Fruit fly (Drosophila melanogaster) whole organism, prepupa: ENCODE data around the gene CG14982.

ENCODE experiments used
- CG10631 ChIP-seq: fragments of 200-800 bp; sonication (Bioruptor generic); optimal IDR thresholded peaks from 2 replicates; lab custom pipeline; 2016; ENCODE audit warnings: missing biosample characterization, missing genetic modification characterization
- CG11902 ChIP-seq: fragments of 200-800 bp; sonication (Bioruptor generic); optimal IDR thresholded peaks from 3 replicates; lab custom pipeline; 2016; ENCODE audit warnings: missing biosample characterization, missing genetic modification characterization
- CG15336 ChIP-seq: fragments of 200-800 bp; sonication (Bioruptor generic); IDR thresholded peaks from 2 replicates; pipeline ENCODE4 v1.3.6; 2022; ENCODE audit warnings: missing biosample characterization, missing genetic modification characterization
- CG1621 ChIP-seq: fragments of 200-800 bp; sonication (Bioruptor generic); optimal IDR thresholded peaks from 3 replicates; lab custom pipeline; 2018; ENCODE audit warnings: missing biosample characterization, mild to moderate bottlenecking, missing genetic modification characterization
- CG16779 ChIP-seq: fragments of 200-800 bp; sonication (Bioruptor generic); optimal IDR thresholded peaks from 3 replicates; lab custom pipeline; 2017; ENCODE audit warnings: missing biosample characterization, mild to moderate bottlenecking, missing genetic modification characterization
- CG3032 ChIP-seq: fragments of 200-800 bp; optimal IDR thresholded peaks from 2 replicates; lab custom pipeline; 2019; ENCODE audit warnings: missing biosample characterization, mild to moderate bottlenecking, missing genetic modification characterization, moderate library complexity
- CG32006 ChIP-seq: fragments of 200-800 bp; sonication (Bioruptor generic); optimal IDR thresholded peaks from 3 replicates; lab custom pipeline; 2017; ENCODE audit warnings: missing biosample characterization, mild to moderate bottlenecking, missing genetic modification characterization
- CG34406 ChIP-seq: fragments of 200-800 bp; sonication (Bioruptor generic); optimal IDR thresholded peaks from 3 replicates; lab custom pipeline; 2016; ENCODE audit warnings: missing biosample characterization, missing genetic modification characterization
- CG3919 ChIP-seq: fragments of 200-800 bp; sonication (Bioruptor generic); optimal IDR thresholded peaks from 3 replicates; lab custom pipeline; 2016; ENCODE audit warnings: missing biosample characterization, missing genetic modification characterization
- CG4318 ChIP-seq: fragments of 200-800 bp; sonication (Bioruptor generic); optimal IDR thresholded peaks from 3 replicates; lab custom pipeline; 2017; ENCODE audit warnings: missing biosample characterization, mild to moderate bottlenecking, missing genetic modification characterization
- CG6163 ChIP-seq: fragments of 200-800 bp; sonication (Bioruptor generic); IDR thresholded peaks from 3 replicates; pipeline ENCODE4 v1.3.6; 2022; ENCODE audit warnings: missing biosample characterization, missing genetic modification characterization
- CG6792 ChIP-seq: fragments of 200-800 bp; sonication (Bioruptor generic); optimal IDR thresholded peaks from 3 replicates; lab custom pipeline; 2016; ENCODE audit warnings: missing biosample characterization, missing genetic modification characterization
- CG6808 ChIP-seq: fragments of 200-800 bp; sonication (Bioruptor generic); optimal IDR thresholded peaks from 3 replicates; lab custom pipeline; 2017; ENCODE audit warnings: missing biosample characterization, missing genetic modification characterization, mild to moderate bottlenecking, moderate library complexity, missing genetic modification reagents
- CG6854 ChIP-seq: fragments of 200-800 bp; sonication (Bioruptor generic); optimal IDR thresholded peaks from 2 replicates; lab custom pipeline; 2017; ENCODE audit warnings: missing biosample characterization, mild to moderate bottlenecking, missing genetic modification characterization
- CG7368 ChIP-seq: fragments of 200-800 bp; sonication (Bioruptor generic); optimal IDR thresholded peaks from 3 replicates; lab custom pipeline; 2016; ENCODE audit warnings: missing biosample characterization, missing genetic modification characterization
- CG8632 ChIP-seq: fragments of 200-800 bp; sonication (Bioruptor generic); optimal IDR thresholded peaks from 3 replicates; lab custom pipeline; 2016; ENCODE audit warnings: missing biosample characterization, missing genetic modification characterization
- CG9139 ChIP-seq: fragments of 200-800 bp; sonication (Bioruptor generic); optimal IDR thresholded peaks from 3 replicates; lab custom pipeline; 2017; ENCODE audit warnings: missing biosample characterization, mild to moderate bottlenecking, missing genetic modification characterization
- Eip75B ChIP-seq: fragments of 200-800 bp; sonication (Bioruptor generic); optimal IDR thresholded peaks from 3 replicates; lab custom pipeline; 2016; ENCODE audit warnings: missing biosample characterization, missing genetic modification characterization
- Eip78C ChIP-seq: fragments of 200-800 bp; sonication (Bioruptor generic); peaks from one replicate; lab custom pipeline; 2016; ENCODE audit warnings: missing biosample characterization, missing genetic modification characterization
- Eip93F ChIP-seq: fragments of 200-800 bp; sonication (Bioruptor generic); optimal IDR thresholded peaks from 2 replicates; lab custom pipeline; 2016; ENCODE audit warnings: missing biosample characterization, mild to moderate bottlenecking, missing genetic modification characterization
- Ets21C ChIP-seq: fragments of 200-800 bp; sonication (Bioruptor generic); optimal IDR thresholded peaks from 3 replicates; lab custom pipeline; 2016; ENCODE audit warnings: missing biosample characterization, missing genetic modification characterization
- Ets96B ChIP-seq: fragments of 200-800 bp; optimal IDR thresholded peaks from 2 replicates; lab custom pipeline; 2019; ENCODE audit warnings: missing biosample characterization, mild to moderate bottlenecking, missing genetic modification characterization, moderate library complexity
- Gug ChIP-seq: fragments of 200-800 bp; sonication (Bioruptor generic); IDR thresholded peaks from 2 replicates; pipeline ENCODE4 v1.3.6; 2022; ENCODE audit warnings: missing biosample characterization, missing genetic modification characterization
- Hr38 ChIP-seq: sonication (Bioruptor generic); optimal IDR thresholded peaks from 2 replicates; lab custom pipeline; 2016; ENCODE audit warnings: missing biosample characterization, missing genetic modification characterization
- Hr39 ChIP-seq: fragments of 200-800 bp; sonication (Bioruptor generic); optimal IDR thresholded peaks from 2 replicates; lab custom pipeline; 2016; ENCODE audit warnings: missing biosample characterization, missing genetic modification characterization
- Hr4 ChIP-seq: fragments of 200-800 bp; sonication (Bioruptor generic); optimal IDR thresholded peaks from 3 replicates; lab custom pipeline; 2016; ENCODE audit warnings: missing biosample characterization, missing genetic modification characterization
- Met ChIP-seq: fragments of 200-800 bp; sonication (Bioruptor generic); optimal IDR thresholded peaks from 3 replicates; lab custom pipeline; 2016; ENCODE audit warnings: missing biosample characterization, missing genetic modification characterization
- OdsH ChIP-seq: fragments of 200-800 bp; sonication (Bioruptor generic); optimal IDR thresholded peaks from 3 replicates; lab custom pipeline; 2016; ENCODE audit warnings: missing biosample characterization, missing genetic modification characterization
- Smox ChIP-seq: fragments of 200-800 bp; sonication (Bioruptor generic); optimal IDR thresholded peaks from 3 replicates; lab custom pipeline; 2016; ENCODE audit warnings: missing biosample characterization, missing genetic modification characterization
- Sox102F ChIP-seq: fragments of 200-800 bp; sonication (Bioruptor generic); optimal IDR thresholded peaks from 2 replicates; lab custom pipeline; 2016; ENCODE audit warnings: missing biosample characterization, mild to moderate bottlenecking, missing genetic modification characterization
- Sox14 ChIP-seq: fragments of 200-800 bp; sonication (Bioruptor generic); optimal IDR thresholded peaks from 3 replicates; lab custom pipeline; 2016; ENCODE audit warnings: missing biosample characterization, missing genetic modification characterization
- Sox15 ChIP-seq: fragments of 200-800 bp; sonication (Bioruptor generic); optimal IDR thresholded peaks from 3 replicates; lab custom pipeline; 2016; ENCODE audit warnings: missing biosample characterization, missing genetic modification characterization
- achi ChIP-seq: fragments of 200-800 bp; sonication (Bioruptor generic); optimal IDR thresholded peaks from 3 replicates; lab custom pipeline; 2016; ENCODE audit warnings: missing biosample characterization, missing genetic modification characterization
- acj6 ChIP-seq: fragments of 200-800 bp; sonication (Bioruptor generic); optimal IDR thresholded peaks from 3 replicates; lab custom pipeline; 2016; ENCODE audit warnings: missing biosample characterization, missing genetic modification characterization
- cyc ChIP-seq: fragments of 200-800 bp; sonication (Bioruptor generic); optimal IDR thresholded peaks from 3 replicates; lab custom pipeline; 2016; ENCODE audit warnings: missing biosample characterization, missing genetic modification characterization
- dac ChIP-seq: fragments of 200-800 bp; sonication (Bioruptor generic); optimal IDR thresholded peaks from 2 replicates; lab custom pipeline; 2017; ENCODE audit warnings: missing biosample characterization, mild to moderate bottlenecking, missing genetic modification characterization
- dsx ChIP-seq: fragments of 200-800 bp; optimal IDR thresholded peaks from 3 replicates; lab custom pipeline; 2019; ENCODE audit warnings: missing biosample characterization, mild to moderate bottlenecking, missing genetic modification characterization, moderate library complexity; ENCODE audit not compliant: poor library complexity, severe bottlenecking
- eg ChIP-seq: fragments of 200-800 bp; sonication (Bioruptor generic); IDR thresholded peaks from 3 replicates; pipeline ENCODE4 v1.3.6; 2022; ENCODE audit warnings: missing biosample characterization, missing genetic modification characterization
- fd59A ChIP-seq: fragments of 200-800 bp; sonication (Bioruptor generic); optimal IDR thresholded peaks from 2 replicates; lab custom pipeline; 2017; ENCODE audit warnings: missing biosample characterization, mild to moderate bottlenecking, missing genetic modification characterization, missing genetic modification reagents
- fkh ChIP-seq: fragments of 200-800 bp; sonication (Bioruptor generic); optimal IDR thresholded peaks from 3 replicates; lab custom pipeline; 2017; ENCODE audit warnings: missing biosample characterization, mild to moderate bottlenecking, missing genetic modification characterization, moderate library complexity
- lz ChIP-seq: fragments of 200-800 bp; sonication (Bioruptor generic); optimal IDR thresholded peaks from 3 replicates; lab custom pipeline; 2016; ENCODE audit warnings: missing biosample characterization, missing genetic modification characterization
- pdm3 ChIP-seq: fragments of 200-800 bp; sonication (Bioruptor generic); optimal IDR thresholded peaks from 3 replicates; lab custom pipeline; 2016; ENCODE audit warnings: missing biosample characterization, missing genetic modification characterization
- salr ChIP-seq, 2 experiments: fragments of 200-800 bp; sonication (Bioruptor generic); optimal IDR thresholded peaks; 3 replicates each; lab custom pipeline; 2016 to 2018; ENCODE audit warnings: missing biosample characterization in 2 of 2, missing genetic modification characterization in 2 of 2, mild to moderate bottlenecking in 1 of 2
- spab ChIP-seq: fragments of 200-800 bp; sonication (Bioruptor generic); optimal IDR thresholded peaks from 2 replicates; lab custom pipeline; 2017; ENCODE audit warnings: missing biosample characterization, mild to moderate bottlenecking, missing genetic modification characterization, missing genetic modification reagents
- svp ChIP-seq: fragments of 200-800 bp; sonication (Bioruptor generic); peaks from one replicate; lab custom pipeline; 2016; ENCODE audit warnings: missing biosample characterization, missing genetic modification characterization

CG14982 gene

dm6 chr3L:3935567-3936207, 6.8 kb upstream of the CG14982 start, which contains the start of gene Eip63F-1 (continued):
- TF ChIP-seq fkh (GFP tag; lab: Kevin White, UChicago) (no peak), CG16779 (tag; lab: Kevin White, UChicago) (no peak), CG34406 (GFP tag; lab: Kevin White, UChicago) (peak; percentile 1), acj6 (GFP tag; lab: Kevin White, UChicago) (no peak), CG6792 (no peak), CG9139 (GFP tag; lab: Kevin White, UChicago) (no peak), Hr39 (GFP tag; lab: Kevin White, UChicago) (peak; percentile 15), CG3919 (GFP tag; lab: Kevin White, UChicago) (peak; percentile 37), fd59A (GFP tag; lab: Kevin White, UChicago) (no peak), Ets96B (no peak), Ets21C (GFP tag; lab: Kevin White, UChicago) (no peak), spab (no peak), CG6808 (GFP tag; lab: Kevin White, UChicago) (no peak), CG10631 (GFP tag; lab: Kevin White, UChicago) (no peak), salr (GFP tag; optimal IDR thresholded peaks at IDR 0.05; lab: Kevin White, UChicago) (peak in 1 of 2 experiments; percentile 45), Sox15 (GFP tag; lab: Kevin White, UChicago) (no peak), CG3032 (tag; lab: Kevin White, UChicago) (no peak), pdm3 (GFP tag; lab: Kevin White, UChicago) (peak; percentile 20), CG32006 (GFP tag; lab: Kevin White, UChicago) (peak; percentile 69), Eip93F (GFP tag; lab: Kevin White, UChicago) (no peak), CG6163 (no peak; the same call in 2 of the 3 replicates), CG7368 (GFP tag; lab: Kevin White, UChicago) (no peak), CG15336 (GFP tag; lab: Robert Waterston, UW) (peak; percentile 62), Smox (GFP tag; lab: Kevin White, UChicago) (no peak), CG1621 (tag; lab: Kevin White, UChicago) (no peak), Eip75B (no peak)

- TF ChIP-seq Hr38 = no peak
- TF ChIP-seq CG6854 (GFP tag; lab: Kevin White, UChicago) = no peak
- peak; percentile 34 for TF ChIP-seq svp (GFP tag; lab: Kevin White, UChicago)
- no peak for TF ChIP-seq CG16779 (tag; lab: Kevin White, UChicago)
- TF ChIP-seq Hr39 (GFP tag; lab: Kevin White, UChicago) = no peak
- TF ChIP-seq CG8632 (GFP tag; lab: Kevin White, UChicago) = no peak
- TF ChIP-seq Met (GFP tag; lab: Kevin White, UChicago) = no peak
- TF ChIP-seq dac (GFP tag; lab: Kevin White, UChicago) = no peak
- no peak for TF ChIP-seq Sox14 (GFP tag; lab: Kevin White, UChicago)
- TF ChIP-seq CG6163 = no peak
- TF ChIP-seq CG32006 (GFP tag; lab: Kevin White, UChicago) = no peak
- peak; percentile 82 for TF ChIP-seq fkh (GFP tag; lab: Kevin White, UChicago)
- no peak for TF ChIP-seq CG9139 (GFP tag; lab: Kevin White, UChicago)
- no peak for TF ChIP-seq cyc (GFP tag; lab: Kevin White, UChicago)
- TF ChIP-seq Eip78C (GFP tag; lab: Kevin White, UChicago) = peak; percentile 36
- no peak for TF ChIP-seq CG15336 (GFP tag; lab: Robert Waterston, UW)
- TF ChIP-seq, all 60 proteins: peak for 3
These were observed 4.7 kb upstream of the CG14982 start, which contains the start of gene CG10866 for dm6 chr3L:3937806-3938205. Gene CG10866, minus strand, starts transcription at chr3L:3937992.

- peak; percentile 70; the same call in 2 of the 3 replicates for TF ChIP-seq eg (GFP tag; lab: Robert Waterston, UW)
- no peak for TF ChIP-seq Hr38
- TF ChIP-seq Gug = peak; percentile 33; the same call in 1 of the 2 replicates
- TF ChIP-seq Hr4 (GFP tag; lab: Kevin White, UChicago) = peak; percentile 46
- TF ChIP-seq CG11902 = no peak
- TF ChIP-seq CG10631 (GFP tag; lab: Kevin White, UChicago) = no peak
- peak; percentile 9 for TF ChIP-seq CG3919 (GFP tag; lab: Kevin White, UChicago)
- no peak for TF ChIP-seq Met (GFP tag; lab: Kevin White, UChicago)
- TF ChIP-seq achi = no peak
- TF ChIP-seq OdsH (GFP tag; lab: Kevin White, UChicago) = no peak
- TF ChIP-seq Sox15 (GFP tag; lab: Kevin White, UChicago) = no peak
- no peak for TF ChIP-seq dsx (GFP tag; lab: Kevin White, UChicago)
- TF ChIP-seq CG4318 (GFP tag; lab: Kevin White, UChicago) = no peak
- TF ChIP-seq Eip78C (GFP tag; lab: Kevin White, UChicago) = peak; percentile 81
- TF ChIP-seq Sox102F (GFP tag; lab: Kevin White, UChicago) = no peak
- no peak for TF ChIP-seq lz (GFP tag; lab: Kevin White, UChicago)
- peak; percentile 36; the same call in 1 of the 2 replicates for TF ChIP-seq CG15336 (GFP tag; lab: Robert Waterston, UW)
- peak; percentile 10 for TF ChIP-seq svp (GFP tag; lab: Kevin White, UChicago)
- no peak for TF ChIP-seq CG6792
These were observed 2.3 kb upstream of the CG14982 start, which contains the start of gene CG12766 for dm6 chr3L:3940075-3940819. Gene CG12766, minus strand, starts transcription at chr3L:3940125.
